Worm (Caenorhabditis elegans) whole organism, L1 larva: Measurements from ENCODE around the gene str-158.

Experiments used
- ceh-82 ChIP-seq, 3 experiments: fragments of 150-350 bp in 1 of 3; sonication (generic microtip) in 2 of 3; optimal IDR thresholded peaks; 2 replicates each; lab custom pipeline; 2014 to 2017; ENCODE audit warnings: missing biosample characterization in 3 of 3, missing genetic modification characterization in 3 of 3
- lir-3 ChIP-seq: sonication (generic microtip); optimal IDR thresholded peaks from 2 replicates; lab custom pipeline; 2016; ENCODE audit warnings: mild to moderate bottlenecking, missing genetic modification characterization, moderate library complexity, missing compliant biosample characterization; ENCODE audit not compliant: poor library complexity
- mdl-1 ChIP-seq, 2 experiments: fragments of 150-350 bp; optimal IDR thresholded peaks; 2 replicates each; lab custom pipeline; 2014 to 2017; ENCODE audit warnings: missing biosample characterization in 2 of 2, missing genetic modification characterization in 2 of 2, inconsistent platforms in 1 of 2
- mep-1 ChIP-seq: fragments of 150-350 bp; optimal IDR thresholded peaks from 2 replicates; lab custom pipeline; 2014; ENCODE audit warnings: missing biosample characterization, missing genetic modification characterization
- nhr-20 ChIP-seq: sonication (generic microtip); optimal IDR thresholded peaks from 2 replicates; lab custom pipeline; 2016; ENCODE audit warnings: mild to moderate bottlenecking, missing genetic modification characterization, missing compliant biosample characterization
- nhr-237 ChIP-seq: fragments of 150-350 bp; optimal IDR thresholded peaks from 2 replicates; lab custom pipeline; 2014; ENCODE audit warnings: missing biosample characterization, missing genetic modification characterization
- nhr-28 ChIP-seq: fragments of 150-350 bp; optimal IDR thresholded peaks from 2 replicates; lab custom pipeline; 2014; ENCODE audit warnings: missing biosample characterization, missing genetic modification characterization
- nhr-90 ChIP-seq: sonication (generic microtip); optimal IDR thresholded peaks from 2 replicates; lab custom pipeline; 2016; ENCODE audit warnings: mild to moderate bottlenecking, missing genetic modification characterization, missing compliant biosample characterization; ENCODE audit not compliant: poor library complexity
- pqm-1 ChIP-seq: sonication (generic microtip); optimal IDR thresholded peaks from 3 replicates; lab custom pipeline; 2017; ENCODE audit warnings: missing biosample characterization, missing genetic modification characterization
- snpc-4 ChIP-seq: fragments of 150-350 bp; optimal IDR thresholded peaks from 2 replicates; lab custom pipeline; 2014; ENCODE audit warnings: missing biosample characterization, missing genetic modification characterization
- unc-30 ChIP-seq: sonication (generic microtip); optimal IDR thresholded peaks from 2 replicates; lab custom pipeline; 2017; ENCODE audit warnings: missing biosample characterization, missing genetic modification characterization
- unc-62 ChIP-seq: fragments of 150-350 bp; optimal IDR thresholded peaks from 2 replicates; lab custom pipeline; 2014; ENCODE audit warnings: missing biosample characterization, missing genetic modification reagents, missing genetic modification characterization
- zag-1 ChIP-seq: fragments of 150-350 bp; optimal IDR thresholded peaks from 2 replicates; lab custom pipeline; 2014; ENCODE audit warnings: missing biosample characterization, missing genetic modification characterization
- ztf-11 ChIP-seq, 2 experiments: sonication (generic microtip); optimal IDR thresholded peaks; 2 replicates each; lab custom pipeline; 2016 to 2017; ENCODE audit warnings: missing genetic modification characterization in 2 of 2, missing biosample characterization in 1 of 2, missing compliant biosample characterization in 1 of 2

DNA sequence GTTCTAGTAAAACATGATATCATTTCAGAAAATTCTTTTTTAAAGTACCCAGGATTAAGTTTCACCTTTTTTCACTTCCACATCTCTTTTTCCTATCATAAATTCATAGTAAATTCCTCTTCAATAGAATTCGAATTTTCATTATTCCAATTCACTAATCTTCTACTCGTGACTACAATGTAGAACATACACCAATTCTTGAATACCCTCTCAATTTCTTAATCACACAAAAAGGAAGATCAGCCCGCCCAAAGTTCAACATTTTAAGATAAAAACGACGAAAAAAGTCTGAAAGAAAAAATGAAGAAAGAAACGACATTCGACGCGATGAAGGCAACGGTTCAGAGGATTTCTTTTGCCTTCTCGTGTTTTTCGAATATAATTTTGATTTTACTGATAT is 36.0 kb downstream of the str-158 start, which contains the start of gene str-163:
- TF ChIP-seq nhr-90 (tag; lab: Kevin White, UChicago) (no peak), pqm-1 (tag; lab: Kevin White, UChicago) (no peak), ceh-82 (tag; optimal IDR thresholded peaks at IDR 0.05; lab: Kevin White, UChicago) (no peak), nhr-237 (tag; lab: Kevin White, UChicago) (no peak), snpc-4 (tag; lab: Kevin White, UChicago) (no peak), ztf-11 (tag; optimal IDR thresholded peaks at IDR 0.05; lab: Kevin White, UChicago) (no peak), mdl-1 (tag; optimal IDR thresholded peaks at IDR 0.05; lab: Kevin White, UChicago) (no peak), nhr-28 (tag; lab: Kevin White, UChicago) (no peak), mep-1 (tag; lab: Kevin White, UChicago) (no peak), unc-62 (no peak), nhr-20 (tag; lab: Kevin White, UChicago) (no peak), zag-1 (tag; lab: Kevin White, UChicago) (no peak), lir-3 (tag; lab: Kevin White, UChicago) (no peak), unc-30 (no peak)
